Worm (Caenorhabditis elegans) whole organism, L3 larva: ENCODE measurements around the gene ZK673.2.

Experiments
- aly-2 ChIP-seq: fragments of 150-350 bp; optimal IDR thresholded peaks from 2 replicates; lab custom pipeline; 2014; ENCODE audit warnings: missing biosample characterization, missing genetic modification characterization
- nhr-25 ChIP-seq: sonication (generic microtip); optimal IDR thresholded peaks from 2 replicates; lab custom pipeline; 2017; ENCODE audit warnings: missing biosample characterization, missing genetic modification characterization
- skn-1 ChIP-seq: fragments of 150-350 bp; optimal IDR thresholded peaks from 2 replicates; lab custom pipeline; 2014; ENCODE audit warnings: missing biosample characterization, missing genetic modification characterization

DNA sequence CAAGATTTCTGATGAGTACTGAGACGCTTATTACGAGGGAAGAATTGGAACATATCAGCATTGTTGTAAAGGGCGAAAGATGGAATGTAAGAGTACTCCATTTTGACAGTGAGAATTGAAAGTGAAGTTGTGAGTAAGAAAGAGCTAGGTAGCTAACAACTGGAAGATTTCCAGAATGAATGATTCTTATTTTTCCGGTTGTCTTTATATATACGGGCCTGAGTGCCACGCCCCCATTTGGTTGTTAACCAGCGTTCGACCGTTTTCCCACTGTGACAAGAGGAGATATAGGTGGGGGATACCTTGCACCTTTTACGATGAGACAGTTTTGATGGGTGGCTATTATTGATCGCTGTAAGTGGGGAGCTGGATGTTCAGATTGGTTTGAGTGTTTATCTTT, 23.2 kb downstream of the ZK673.2 start, which contains the start of gene ZK666.1:
- no peak for TF ChIP-seq aly-2 (tag; lab: Kevin White, UChicago)
- no peak for TF ChIP-seq nhr-25 (tag; lab: Kevin White, UChicago)
- no peak for TF ChIP-seq skn-1
